Fruit fly (Drosophila melanogaster) whole organism, adult: ENCODE data around the gene CG42489.

Source experiments
- bab1 ChIP-seq: fragments of 200-800 bp; sonication (Bioruptor generic); optimal IDR thresholded peaks from 3 replicates; lab custom pipeline; 2019; ENCODE audit warnings: missing biosample characterization, mild to moderate bottlenecking, missing genetic modification characterization, moderate library complexity
- toe ChIP-seq: fragments of 200-800 bp; sonication (Bioruptor generic); optimal IDR thresholded peaks from 2 replicates; lab custom pipeline; 2016; ENCODE audit warnings: missing biosample characterization, missing genetic modification characterization

dm6 chr3R:8620737-8621136 is 33.8 kb downstream of the CG42489 start:
- TF ChIP-seq bab1 (GFP tag; lab: Kevin White, UChicago) (no peak), toe (no peak)
